Worm (Caenorhabditis elegans) whole organism, midembryonic: ENCODE measurements around the gene snap-1.

Experiments
- T22C8.4 ChIP-seq: fragments of 200-800 bp; sonication (Bioruptor generic); IDR thresholded peaks from 2 replicates; pipeline ENCODE4 v1.3.6; 2022; ENCODE audit warnings: missing genetic modification characterization, missing compliant biosample characterization
- cog-1 ChIP-seq: sonication (generic microtip); optimal IDR thresholded peaks from 2 replicates; lab custom pipeline; 2016; ENCODE audit warnings: missing genetic modification characterization, missing compliant biosample characterization
- flt-1 ChIP-seq: fragments of 200-800 bp; sonication (Bioruptor generic); IDR thresholded peaks from 2 replicates; pipeline ENCODE4 v1.3.6; 2022; ENCODE audit warnings: missing genetic modification characterization, missing compliant biosample characterization
- klf-2 ChIP-seq: fragments of 200-800 bp; sonication (Bioruptor generic); conservative IDR thresholded peaks from 2 replicates; pipeline ENCODE4 v1.3.6; 2022; ENCODE audit warnings: missing genetic modification reagents, missing genetic modification characterization, missing compliant biosample characterization
- med-1 ChIP-seq: sonication (generic microtip); optimal IDR thresholded peaks from 2 replicates; lab custom pipeline; 2017; ENCODE audit warnings: missing genetic modification characterization, mild to moderate bottlenecking, missing compliant biosample characterization, antibody characterized with exemption, missing genetic modification reagents; ENCODE audit not compliant: insufficient read depth
- tab-1 ChIP-seq: fragments of 200-800 bp; sonication (Bioruptor generic); IDR thresholded peaks from 2 replicates; pipeline ENCODE4 v1.3.6; 2022; ENCODE audit warnings: missing genetic modification characterization, missing compliant biosample characterization
- ztf-23 ChIP-seq: fragments of 200-800 bp; sonication (Bioruptor generic); IDR thresholded peaks from 2 replicates; pipeline ENCODE4 v1.3.6; 2022; ENCODE audit warnings: missing genetic modification reagents, missing genetic modification characterization, missing compliant biosample characterization
- ztf-29 ChIP-seq: fragments of 200-800 bp; sonication (Bioruptor generic); IDR thresholded peaks from 2 replicates; pipeline ENCODE4 v1.3.6; 2022; ENCODE audit warnings: missing genetic modification reagents, missing genetic modification characterization, missing compliant biosample characterization

ce11 chrV:8099306-8099705 is 31.1 kb upstream of the snap-1 start, which contains the start of gene sdz-23:
- no peak for TF ChIP-seq flt-1 (GFP tag; lab: Robert Waterston, UW)
- no peak for TF ChIP-seq cog-1 (tag; lab: Kevin White, UChicago)
- no peak for TF ChIP-seq med-1
- no peak for TF ChIP-seq klf-2 (GFP tag; lab: Robert Waterston, UW)
- TF ChIP-seq T22C8.4: no peak
- no peak for TF ChIP-seq ztf-23
- no peak for TF ChIP-seq ztf-29 (GFP tag; lab: Robert Waterston, UW)
- no peak for TF ChIP-seq tab-1 (GFP tag; lab: Robert Waterston, UW)
